Worm (Caenorhabditis elegans) whole organism, young adult: ENCODE results near the gene zgpa-1.

Experiments
- B0336.3 ChIP-seq: fragments of 200-800 bp; sonication (Bioruptor generic); IDR thresholded peaks from 2 replicates; pipeline ENCODE4 v1.3.6; 2022; ENCODE audit warnings: missing genetic modification characterization, missing compliant biosample characterization
- C17E4.6 ChIP-seq: fragments of 200-800 bp; sonication (Bioruptor generic); IDR thresholded peaks from 2 replicates; pipeline ENCODE4 v1.3.6; 2022; ENCODE audit warnings: missing genetic modification reagents, missing genetic modification characterization, missing compliant biosample characterization

DNA sequence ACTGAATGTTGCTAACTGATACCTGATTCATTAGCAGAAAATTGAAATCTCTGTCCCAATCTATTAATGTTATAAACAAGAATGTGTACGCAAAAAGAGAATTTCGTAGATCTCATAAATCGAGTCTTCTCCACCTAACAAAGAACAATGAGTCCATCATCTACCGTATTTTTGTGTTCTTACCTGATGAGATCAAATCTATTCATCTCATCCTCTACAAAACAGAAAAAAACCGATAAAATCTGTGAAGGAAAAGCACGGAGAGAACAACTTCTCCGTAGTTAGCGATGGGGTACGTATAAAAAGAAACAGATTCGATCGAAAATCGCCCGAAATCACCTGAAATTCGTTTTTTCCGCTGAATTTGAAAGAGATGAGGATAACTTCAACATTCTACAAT lies 4.0 kb downstream of the zgpa-1 start, which contains the start of gene C33H5.1:
- TF ChIP-seq B0336.3 (GFP tag; lab: Robert Waterston, UW) (no peak), C17E4.6 (GFP tag; lab: Robert Waterston, UW) (no peak)
